Worm (Caenorhabditis elegans) whole organism, L4 larva: ENCODE results near the gene F13B6.1.

Source experiments
- lin-13 ChIP-seq: fragments of 150-350 bp; optimal IDR thresholded peaks from 2 replicates; lab custom pipeline; 2014; ENCODE audit warnings: missing biosample characterization, missing genetic modification reagents, missing genetic modification characterization
- mdl-1 ChIP-seq, 2 experiments: fragments of 150-350 bp in 1 of 2; sonication (generic microtip) in 1 of 2; optimal IDR thresholded peaks; 2 replicates each; lab custom pipeline; 2014 to 2017; ENCODE audit warnings: missing biosample characterization in 2 of 2, missing genetic modification characterization in 2 of 2

DNA sequence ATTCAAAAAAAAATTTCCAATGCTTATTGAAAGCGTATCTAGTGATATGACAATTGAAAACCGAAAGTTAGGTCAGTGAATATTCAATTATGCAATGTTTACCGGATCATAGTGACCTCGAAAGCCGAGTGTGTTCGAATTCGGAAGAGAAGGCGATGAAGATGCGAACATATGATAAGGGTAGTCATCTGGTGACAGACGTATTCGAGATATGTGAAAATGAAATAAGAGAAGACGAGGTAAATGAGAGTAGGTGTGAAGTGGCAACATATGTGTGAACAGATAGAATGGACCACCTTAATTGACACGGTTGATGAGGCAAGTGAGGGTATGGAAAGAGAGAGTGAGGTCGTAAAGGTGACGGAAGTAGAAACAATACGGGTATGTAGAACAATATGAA lies 1.4 kb upstream of the F13B6.1 start:
- TF ChIP-seq lin-13, result no peak
- TF ChIP-seq mdl-1 (tag; optimal IDR thresholded peaks at IDR 0.05; lab: Kevin White, UChicago), result no peak
